Fruit fly (Drosophila melanogaster) whole organism, embryonic: Measurements from ENCODE around the gene CG44355.

Experiments used
- Aef1 ChIP-seq: fragments of 200-800 bp; sonication (Bioruptor generic); IDR thresholded peaks from 3 replicates; pipeline ENCODE4 v1.3.6; 2022; ENCODE audit warnings: missing biosample characterization, missing genetic modification characterization
- Asciz ChIP-seq: fragments of 200-800 bp; sonication (Bioruptor generic); optimal IDR thresholded peaks from 2 replicates; lab custom pipeline; 2017; ENCODE audit warnings: missing biosample characterization, mild to moderate bottlenecking, missing genetic modification characterization, missing genetic modification reagents
- Blimp-1 ChIP-seq: fragments of 200-800 bp; sonication (Bioruptor generic); optimal IDR thresholded peaks from 3 replicates; lab custom pipeline; 2018; ENCODE audit warnings: missing biosample characterization, missing genetic modification characterization, mild to moderate bottlenecking, moderate library complexity, missing genetic modification reagents
- C15 ChIP-seq: fragments of 200-800 bp; sonication (Bioruptor generic); IDR thresholded peaks from 3 replicates; pipeline ENCODE4 v1.3.6; 2022; ENCODE audit warnings: missing biosample characterization, missing genetic modification characterization
- CG10267 ChIP-seq: fragments of 200-800 bp; sonication (Bioruptor generic); optimal IDR thresholded peaks from 2 replicates; lab custom pipeline; 2018; ENCODE audit warnings: missing biosample characterization, mild to moderate bottlenecking, missing genetic modification characterization, moderate library complexity
- CG10366 ChIP-seq: fragments of 200-800 bp; sonication (Bioruptor generic); IDR thresholded peaks from 2 replicates; pipeline ENCODE4 v1.3.6; 2022; ENCODE audit warnings: missing biosample characterization, missing genetic modification characterization
- CG10654 ChIP-seq: fragments of 200-800 bp; sonication (Bioruptor generic); optimal IDR thresholded peaks from 2 replicates; lab custom pipeline; 2016; ENCODE audit warnings: missing biosample characterization, missing genetic modification characterization
- CG11504 ChIP-seq: fragments of 200-800 bp; sonication (Bioruptor generic); optimal IDR thresholded peaks from 3 replicates; lab custom pipeline; 2019; ENCODE audit warnings: missing biosample characterization, mild to moderate bottlenecking, missing genetic modification characterization, moderate library complexity
- CG12155 ChIP-seq: fragments of 200-800 bp; sonication (Bioruptor generic); optimal IDR thresholded peaks from 3 replicates; lab custom pipeline; 2016; ENCODE audit warnings: missing biosample characterization, missing genetic modification characterization
- CG12391 ChIP-seq: fragments of 200-800 bp; sonication (Bioruptor generic); optimal IDR thresholded peaks from 3 replicates; lab custom pipeline; 2018; ENCODE audit warnings: missing biosample characterization, mild to moderate bottlenecking, missing genetic modification characterization, moderate library complexity
- CG13287 ChIP-seq: fragments of 200-800 bp; sonication (Bioruptor generic); IDR thresholded peaks from 2 replicates; pipeline ENCODE4 v1.3.6; 2022; ENCODE audit warnings: missing biosample characterization, missing genetic modification characterization; ENCODE audit not compliant: partially characterized antibody
- CG15073 ChIP-seq: fragments of 200-800 bp; sonication (Bioruptor generic); optimal IDR thresholded peaks from 2 replicates; lab custom pipeline; 2016; ENCODE audit warnings: missing biosample characterization, missing genetic modification characterization
- CG15696 ChIP-seq: fragments of 200-800 bp; sonication (Bioruptor generic); optimal IDR thresholded peaks from 2 replicates; lab custom pipeline; 2019; ENCODE audit warnings: missing biosample characterization, mild to moderate bottlenecking, missing genetic modification characterization, moderate library complexity
- CG2129 ChIP-seq: fragments of 200-800 bp; sonication (Bioruptor generic); IDR thresholded peaks from 2 replicates; pipeline ENCODE4 v1.3.6; 2022; ENCODE audit warnings: missing biosample characterization, missing genetic modification characterization; ENCODE audit not compliant: partially characterized antibody
- CG2199 ChIP-seq: fragments of 200-800 bp; sonication (Bioruptor generic); IDR thresholded peaks from 3 replicates; pipeline ENCODE4 v1.3.6; 2022; ENCODE audit warnings: missing biosample characterization, missing genetic modification characterization
- CG2202 ChIP-seq: fragments of 200-800 bp; sonication (Bioruptor generic); optimal IDR thresholded peaks from 2 replicates; lab custom pipeline; 2018; ENCODE audit warnings: missing biosample characterization, mild to moderate bottlenecking, missing genetic modification characterization
- CG4617 ChIP-seq: fragments of 200-800 bp; sonication (Bioruptor generic); optimal IDR thresholded peaks from 3 replicates; lab custom pipeline; 2016; ENCODE audit warnings: missing biosample characterization, missing genetic modification characterization, borderline replicate concordance
- CG5180 ChIP-seq: fragments of 200-800 bp; sonication (Bioruptor generic); optimal IDR thresholded peaks from 3 replicates; lab custom pipeline; 2017; ENCODE audit warnings: missing biosample characterization, missing genetic modification characterization, mild to moderate bottlenecking, moderate library complexity, missing genetic modification reagents
- CG5245 ChIP-seq: fragments of 200-800 bp; sonication (Bioruptor generic); optimal IDR thresholded peaks from 3 replicates; lab custom pipeline; 2016; ENCODE audit warnings: missing biosample characterization, missing genetic modification characterization
- CG7786 ChIP-seq: fragments of 200-800 bp; sonication (Bioruptor generic); optimal IDR thresholded peaks from 2 replicates; lab custom pipeline; 2016; ENCODE audit warnings: missing biosample characterization, missing genetic modification characterization
- CG8924 ChIP-seq: fragments of 200-800 bp; optimal IDR thresholded peaks from 3 replicates; lab custom pipeline; 2019; ENCODE audit warnings: missing biosample characterization, mild to moderate bottlenecking, missing genetic modification characterization, moderate library complexity
- CG8944 ChIP-seq: fragments of 200-800 bp; sonication (Bioruptor generic); optimal IDR thresholded peaks from 3 replicates; lab custom pipeline; 2016; ENCODE audit warnings: missing biosample characterization, missing genetic modification characterization
- CG9609 ChIP-seq: fragments of 200-800 bp; sonication (Bioruptor generic); optimal IDR thresholded peaks from 3 replicates; lab custom pipeline; 2016; ENCODE audit warnings: missing biosample characterization, missing genetic modification characterization
- Chrac-16 ChIP-seq: fragments of 200-800 bp; sonication (Bioruptor generic); optimal IDR thresholded peaks from 3 replicates; lab custom pipeline; 2016; ENCODE audit warnings: missing biosample characterization, missing genetic modification characterization
- CoRest ChIP-seq: fragments of 200-800 bp; sonication (Bioruptor generic); optimal IDR thresholded peaks from 3 replicates; lab custom pipeline; 2018; ENCODE audit warnings: missing biosample characterization, mild to moderate bottlenecking, missing genetic modification characterization, moderate library complexity
- Dfd ChIP-seq, 2 experiments: fragments of >200 bp; optimal IDR thresholded peaks; 2 replicates each; lab custom pipeline; 2017; ENCODE audit warnings: missing biosample characterization in 2 of 2, missing genetic modification characterization in 2 of 2
- Dip2 ChIP-seq: fragments of 200-800 bp; sonication (Bioruptor generic); IDR thresholded peaks from 2 replicates; pipeline ENCODE4 v1.3.6; 2022; ENCODE audit warnings: missing biosample characterization, missing genetic modification characterization
- Dp ChIP-seq: fragments of 200-800 bp; sonication (Bioruptor generic); optimal IDR thresholded peaks from 2 replicates; lab custom pipeline; 2018; ENCODE audit warnings: missing biosample characterization, mild to moderate bottlenecking, missing genetic modification characterization, moderate library complexity
- E2f1 ChIP-seq: fragments of 200-800 bp; sonication (Bioruptor generic); IDR thresholded peaks from 2 replicates; pipeline ENCODE4 v1.3.6; 2022; ENCODE audit warnings: missing biosample characterization, missing genetic modification characterization
- Ets97D ChIP-seq: fragments of 200-800 bp; sonication (Bioruptor generic); optimal IDR thresholded peaks from 3 replicates; lab custom pipeline; 2016; ENCODE audit warnings: missing biosample characterization, missing genetic modification characterization
- HmgD ChIP-seq: fragments of 200-800 bp; sonication (Bioruptor generic); optimal IDR thresholded peaks from 3 replicates; lab custom pipeline; 2016; ENCODE audit warnings: missing biosample characterization, missing genetic modification characterization
- Kr ChIP-seq: fragments of 200-800 bp; sonication (Bioruptor generic); optimal IDR thresholded peaks from 2 replicates; lab custom pipeline; 2017; ENCODE audit warnings: missing biosample characterization, mild to moderate bottlenecking, missing genetic modification characterization
- MBD-R2 ChIP-seq: fragments of 200-800 bp; sonication (Bioruptor generic); IDR thresholded peaks from 2 replicates; pipeline ENCODE4 v1.3.6; 2022; ENCODE audit warnings: missing biosample characterization, missing genetic modification characterization
- MTF-1 ChIP-seq: fragments of 200-800 bp; sonication (Bioruptor generic); optimal IDR thresholded peaks from 2 replicates; lab custom pipeline; 2018; ENCODE audit warnings: missing biosample characterization, mild to moderate bottlenecking, missing genetic modification characterization, borderline replicate concordance
- Pdp1 ChIP-seq, 2 experiments: fragments of 200-800 bp; sonication (Bioruptor generic); optimal IDR thresholded peaks; 3 replicates each; lab custom pipeline; 2016; ENCODE audit warnings: missing biosample characterization in 2 of 2, missing genetic modification characterization in 2 of 2, mild to moderate bottlenecking in 1 of 2, moderate library complexity in 1 of 2
- Usf ChIP-seq: fragments of 200-800 bp; sonication (Bioruptor generic); optimal IDR thresholded peaks from 2 replicates; lab custom pipeline; 2017; ENCODE audit warnings: missing genotype, missing biosample characterization, missing genetic modification characterization
- al ChIP-seq: fragments of 200-800 bp; sonication (Bioruptor generic); IDR thresholded peaks from 2 replicates; pipeline ENCODE4 v1.3.6; 2022; ENCODE audit warnings: missing biosample characterization, missing genetic modification characterization
- aop ChIP-seq: fragments of 200-800 bp; sonication (Bioruptor generic); IDR thresholded peaks from 2 replicates; pipeline ENCODE4 v1.3.6; 2022; ENCODE audit warnings: missing biosample characterization, missing genetic modification characterization
- ash1 ChIP-seq: fragments of 200-800 bp; sonication (Bioruptor generic); optimal IDR thresholded peaks from 2 replicates; lab custom pipeline; 2018; ENCODE audit warnings: missing biosample characterization, mild to moderate bottlenecking, missing genetic modification characterization
- cato ChIP-seq: fragments of 200-800 bp; sonication (Bioruptor generic); optimal IDR thresholded peaks from 2 replicates; lab custom pipeline; 2016; ENCODE audit warnings: missing biosample characterization, missing genetic modification characterization, borderline replicate concordance
- dati ChIP-seq: fragments of 200-800 bp; sonication (Bioruptor generic); IDR thresholded peaks from 2 replicates; pipeline ENCODE4 v1.3.6; 2022; ENCODE audit warnings: missing biosample characterization, missing genetic modification characterization
- jigr1 ChIP-seq: fragments of 200-800 bp; sonication (Bioruptor generic); IDR thresholded peaks from 3 replicates; pipeline ENCODE4 v1.3.6; 2022; ENCODE audit warnings: missing biosample characterization, missing genetic modification characterization
- pho ChIP-seq: fragments of 200-800 bp; sonication (Bioruptor generic); optimal IDR thresholded peaks from 2 replicates; lab custom pipeline; 2016; ENCODE audit warnings: missing biosample characterization, missing genetic modification characterization
- pzg ChIP-seq: fragments of 200-800 bp; sonication (Bioruptor generic); optimal IDR thresholded peaks from 3 replicates; lab custom pipeline; 2018; ENCODE audit warnings: missing biosample characterization, mild to moderate bottlenecking, missing genetic modification characterization, moderate library complexity
- row ChIP-seq: fragments of 200-800 bp; sonication (Bioruptor generic); IDR thresholded peaks from 3 replicates; pipeline ENCODE4 v1.3.6; 2022; ENCODE audit warnings: missing biosample characterization, missing genetic modification characterization
- sna ChIP-seq: fragments of 200-800 bp; sonication (Bioruptor generic); IDR thresholded peaks from 2 replicates; pipeline ENCODE4 v1.3.6; 2022; ENCODE audit warnings: missing biosample characterization, missing genetic modification characterization; ENCODE audit not compliant: partially characterized antibody
- tna ChIP-seq: fragments of 200-800 bp; sonication (Bioruptor generic); IDR thresholded peaks from 2 replicates; pipeline ENCODE4 v1.3.6; 2022; ENCODE audit warnings: missing biosample characterization, missing genetic modification characterization; ENCODE audit not compliant: partially characterized antibody
- usp ChIP-seq: fragments of >200 bp; optimal IDR thresholded peaks from 2 replicates; lab custom pipeline; 2017; ENCODE audit warnings: missing biosample characterization, missing genetic modification characterization
- vvl ChIP-seq: fragments of 200-800 bp; sonication (Bioruptor generic); IDR thresholded peaks from 2 replicates; pipeline ENCODE4 v1.3.6; 2022; ENCODE audit warnings: missing biosample characterization, missing genetic modification characterization
- wek ChIP-seq: fragments of 200-800 bp; sonication (Bioruptor generic); optimal IDR thresholded peaks from 3 replicates; lab custom pipeline; 2018; ENCODE audit warnings: missing biosample characterization, mild to moderate bottlenecking, missing genetic modification characterization, moderate library complexity

Gene CG44355

dm6 chr3L:12336339-12336738 is 25.7 kb downstream of the CG44355 start, which contains the start of gene CG10418 (continued):
- TF ChIP-seq Ets97D (GFP tag; lab: Kevin White, UChicago): peak; percentile 69
- TF ChIP-seq CG10267 (tag; lab: Kevin White, UChicago): peak; percentile 59
- TF ChIP-seq CG5180 (GFP tag; lab: Kevin White, UChicago): no peak
- no peak for TF ChIP-seq wek (GFP tag; lab: Kevin White, UChicago)
- peak; percentile 49 for TF ChIP-seq CG8924 (tag; lab: Kevin White, UChicago)
- TF ChIP-seq cato (GFP tag; lab: Kevin White, UChicago): peak; percentile 18
- TF ChIP-seq Dfd (GFP tag; optimal IDR thresholded peaks at IDR 0.05; lab: Kevin White, UChicago): no peak
- peak; percentile 93 for TF ChIP-seq Dp (GFP tag; lab: Kevin White, UChicago)
- no peak for TF ChIP-seq Kr (GFP tag; lab: Kevin White, UChicago)
- TF ChIP-seq Dip2: no peak
- no peak for TF ChIP-seq CG2199 (GFP tag; lab: Robert Waterston, UW)
- TF ChIP-seq vvl (GFP tag; lab: Robert Waterston, UW): peak; percentile 32
- TF ChIP-seq jigr1 (GFP tag; lab: Robert Waterston, UW): 0 out of 3 replicates have a peak, but pooled peaks have one; percentile 21
- peak; percentile 75 for TF ChIP-seq CG12391 (tag; lab: Kevin White, UChicago)
- peak; percentile 14 for TF ChIP-seq CG9609 (GFP tag; lab: Kevin White, UChicago)
- TF ChIP-seq HmgD (GFP tag; lab: Kevin White, UChicago): peak; percentile 32
- TF ChIP-seq usp (GFP tag; lab: Kevin White, UChicago): no peak
- peak; percentile 20; the same call in 1 of the 2 replicates for TF ChIP-seq CG10366 (GFP tag; lab: Robert Waterston, UW)
- peak in 1 of 2 experiments; percentile 13 for TF ChIP-seq Pdp1 (GFP tag; optimal IDR thresholded peaks at IDR 0.05; lab: Kevin White, UChicago)
- TF ChIP-seq sna: peak; percentile 84
- TF ChIP-seq ash1: no peak
- no peak for TF ChIP-seq Asciz (GFP tag; lab: Kevin White, UChicago)
- peak; percentile 60 for TF ChIP-seq CG11504 (tag; lab: Kevin White, UChicago)
- peak; percentile 22 for TF ChIP-seq CG7786
- no peak for TF ChIP-seq Usf (GFP tag; lab: Kevin White, UChicago)
- TF ChIP-seq CG15073 (GFP tag; lab: Kevin White, UChicago): no peak
- TF ChIP-seq dati (GFP tag; lab: Robert Waterston, UW): no peak
- peak; percentile 77 for TF ChIP-seq pzg (GFP tag; lab: Kevin White, UChicago)
- no peak for TF ChIP-seq Blimp-1 (GFP tag; lab: Kevin White, UChicago)
- peak; percentile 41; the same call in 1 of the 2 replicates for TF ChIP-seq E2f1
- peak; percentile 32 for TF ChIP-seq pho (GFP tag; lab: Kevin White, UChicago)
- TF ChIP-seq CG12155: peak; percentile 43
- TF ChIP-seq CG15696: peak; percentile 48
- TF ChIP-seq CG13287: peak; percentile 84
- TF ChIP-seq CG2129 (GFP tag; lab: Robert Waterston, UW): peak; percentile 76
- no peak for TF ChIP-seq aop (GFP tag; lab: Robert Waterston, UW)
- peak; percentile 42 for TF ChIP-seq CG10654 (GFP tag; lab: Kevin White, UChicago)
- no peak for TF ChIP-seq CG2202 (tag; lab: Kevin White, UChicago)
- no peak for TF ChIP-seq MTF-1
- TF ChIP-seq CG4617 (GFP tag; lab: Kevin White, UChicago): peak; percentile 21
- peak; percentile 51; the same call in 1 of the 2 replicates for TF ChIP-seq tna (GFP tag; lab: Robert Waterston, UW)
- peak; percentile 69 for TF ChIP-seq row (GFP tag; lab: Robert Waterston, UW)
- TF ChIP-seq MBD-R2 (GFP tag; lab: Robert Waterston, UW): peak; percentile 52
- peak; percentile 65 for TF ChIP-seq Chrac-16 (GFP tag; lab: Kevin White, UChicago)
- no peak for TF ChIP-seq C15 (GFP tag; lab: Robert Waterston, UW)
- TF ChIP-seq CG5245 (GFP tag; lab: Kevin White, UChicago): peak; percentile 0
- no peak for TF ChIP-seq CG8944 (GFP tag; lab: Kevin White, UChicago)
- peak; percentile 67 for TF ChIP-seq Aef1 (GFP tag; lab: Robert Waterston, UW)
- peak; percentile 74 for TF ChIP-seq CoRest
- 0 out of 2 replicates have a peak, but pooled peaks have one; percentile 16 for TF ChIP-seq al
